Worm (Caenorhabditis elegans): Measurements from ENCODE around the gene cpz-2.

cpz-2 gene

ce11 chrV:13393333-13393803 lies 12.4 kb downstream of the cpz-2 start:
- TF ChIP-seq ceh-19 (GFP tag; optimal IDR thresholded peaks at IDR 0.05) (peak; percentile 40), zip-5 (tag; optimal IDR thresholded peaks at IDR 0.05) (no peak), ceh-24 (tag; optimal IDR thresholded peaks at IDR 0.05) (no peak), sox-4 (tag; optimal IDR thresholded peaks at IDR 0.05) (peak; percentile 51), unc-3 (GFP tag; conservative IDR thresholded peaks at IDR 0.05) (no peak), unc-3 (tag; optimal IDR thresholded peaks at IDR 0.05) (no peak), ceh-14 (tag; optimal IDR thresholded peaks at IDR 0.05) (no peak), tbx-2 (tag; optimal IDR thresholded peaks at IDR 0.05) (peak; percentile 60), sdc-2 (tag; optimal IDR thresholded peaks at IDR 0.05) (peak; percentile 50), fkh-10 (GFP tag; optimal IDR thresholded peaks at IDR 0.05) (no peak), ceh-2 (tag; optimal IDR thresholded peaks at IDR 0.05) (peak; percentile 11), pax-1 (tag; optimal IDR thresholded peaks at IDR 0.05) (no peak), dmd-4 (tag; optimal IDR thresholded peaks at IDR 0.05; ENCODE audit: borderline replicate concordance) (no peak), nhr-11 (tag; optimal IDR thresholded peaks at IDR 0.05) (no peak), madf-2 (tag; optimal IDR thresholded peaks at IDR 0.05) (peak; percentile 24), ref-2 (tag; optimal IDR thresholded peaks at IDR 0.05) (peak; percentile 25), ceh-31 (tag; optimal IDR thresholded peaks at IDR 0.05) (peak; percentile 37), Y22D7AL.16 (tag; optimal IDR thresholded peaks at IDR 0.05) (peak; percentile 19), rnt-1 (tag; optimal IDR thresholded peaks at IDR 0.05) (peak; percentile 95), unc-42 (tag; optimal IDR thresholded peaks at IDR 0.05) (peak; percentile 19), ceh-18 (tag; optimal IDR thresholded peaks at IDR 0.05) (peak; percentile 91), hlh-13 (GFP tag; optimal IDR thresholded peaks at IDR 0.05) (peak; percentile 10), ceh-34 (tag; optimal IDR thresholded peaks at IDR 0.05) (peak; percentile 81), hlh-30 (tag; optimal IDR thresholded peaks at IDR 0.05; ENCODE audit: insufficient read depth) (no peak), syd-9 (tag; optimal IDR thresholded peaks at IDR 0.05) (peak; percentile 79), pat-9 (tag; optimal IDR thresholded peaks at IDR 0.05) (peak; percentile 75), fkh-6 (tag; optimal IDR thresholded peaks at IDR 0.05) (peak; percentile 17), F13H6.1 (tag; optimal IDR thresholded peaks at IDR 0.05) (peak; percentile 62), pha-2 (tag; optimal IDR thresholded peaks at IDR 0.05) (no peak), odd-2 (tag; optimal IDR thresholded peaks at IDR 0.05) (no peak), ama-1 (optimal IDR thresholded peaks at IDR 0.05) (no peak), ceh-45 (GFP tag; IDR thresholded peaks at IDR 0.05) (no peak), dve-1 (tag; optimal IDR thresholded peaks at IDR 0.05) (no peak), mec-3 (tag; optimal IDR thresholded peaks at IDR 0.05; ENCODE audit: borderline replicate concordance) (peak; percentile 46), ztf-16 (tag; optimal IDR thresholded peaks at IDR 0.05) (no peak), ceh-48 (tag; optimal IDR thresholded peaks at IDR 0.05) (peak; percentile 5), unc-55 (GFP tag; optimal IDR thresholded peaks at IDR 0.05) (peak; percentile 30), ceh-6 (GFP tag; optimal IDR thresholded peaks at IDR 0.05) (no peak), T23F11.4 (GFP tag; optimal IDR thresholded peaks at IDR 0.05) (no peak), lin-11 (tag; optimal IDR thresholded peaks at IDR 0.05) (no peak), unc-86 (tag; optimal IDR thresholded peaks at IDR 0.05) (no peak), che-1 (tag; optimal IDR thresholded peaks at IDR 0.05) (peak; percentile 12), ahr-1 (tag; optimal IDR thresholded peaks at IDR 0.05) (no peak)

ce11 chrV:13394968-13395367 lies 14.0 kb downstream of the cpz-2 start:
- TF ChIP-seq unc-55 (GFP tag; optimal IDR thresholded peaks at IDR 0.05) (peak; percentile 76), fkh-6 (tag; optimal IDR thresholded peaks at IDR 0.05) (no peak), unc-42 (tag; optimal IDR thresholded peaks at IDR 0.05) (peak; percentile 18), ceh-48 (tag; optimal IDR thresholded peaks at IDR 0.05) (no peak)

Data from whole organism, late embryonic.